Fruit fly (Drosophila melanogaster) whole organism, embryonic: ENCODE results near the gene Snm1.

Experiments used
- Antp ChIP-seq: fragments of 200-800 bp; sonication (Bioruptor generic); optimal IDR thresholded peaks from 3 replicates; lab custom pipeline; 2016; ENCODE audit warnings: missing biosample characterization, missing genetic modification characterization
- CG10147 ChIP-seq: fragments of 200-800 bp; sonication (Bioruptor generic); optimal IDR thresholded peaks from 2 replicates; lab custom pipeline; 2019; ENCODE audit warnings: missing biosample characterization, mild to moderate bottlenecking, missing genetic modification characterization, moderate library complexity
- CG10274 ChIP-seq: fragments of 200-800 bp; sonication (Bioruptor generic); optimal IDR thresholded peaks from 3 replicates; lab custom pipeline; 2017; ENCODE audit warnings: missing biosample characterization, mild to moderate bottlenecking, missing genetic modification characterization
- CG1233 ChIP-seq: fragments of 200-800 bp; sonication (Bioruptor generic); optimal IDR thresholded peaks from 4 replicates; lab custom pipeline; 2018; ENCODE audit warnings: missing biosample characterization, mild to moderate bottlenecking, missing genetic modification characterization
- CG13287 ChIP-seq: fragments of 200-800 bp; sonication (Bioruptor generic); IDR thresholded peaks from 2 replicates; pipeline ENCODE4 v1.3.6; 2022; ENCODE audit warnings: missing biosample characterization, missing genetic modification characterization; ENCODE audit not compliant: partially characterized antibody
- CG14710 ChIP-seq: fragments of 200-800 bp; sonication (Bioruptor generic); optimal IDR thresholded peaks from 3 replicates; lab custom pipeline; 2019; ENCODE audit warnings: missing biosample characterization, mild to moderate bottlenecking, missing genetic modification characterization, moderate library complexity
- CG1603 ChIP-seq: fragments of 200-800 bp; sonication (Bioruptor generic); optimal IDR thresholded peaks from 2 replicates; lab custom pipeline; 2019; ENCODE audit warnings: missing biosample characterization, mild to moderate bottlenecking, missing genetic modification characterization, moderate library complexity
- CG17186 ChIP-seq: fragments of 200-800 bp; sonication (Bioruptor generic); optimal IDR thresholded peaks from 3 replicates; lab custom pipeline; 2017; ENCODE audit warnings: missing biosample characterization, missing genetic modification reagents, missing genetic modification characterization
- CG17328 ChIP-seq: fragments of 200-800 bp; sonication (Bioruptor generic); IDR thresholded peaks from 2 replicates; pipeline ENCODE4 v1.3.6; 2022; ENCODE audit warnings: missing biosample characterization, missing genetic modification characterization
- CG17361 ChIP-seq: fragments of 200-800 bp; sonication (Bioruptor generic); IDR thresholded peaks from 3 replicates; pipeline ENCODE4 v1.3.6; 2022; ENCODE audit warnings: missing biosample characterization, missing genetic modification characterization
- CG1832 ChIP-seq: fragments of 200-800 bp; sonication (Bioruptor generic); optimal IDR thresholded peaks from 2 replicates; lab custom pipeline; 2017; ENCODE audit warnings: missing biosample characterization, mild to moderate bottlenecking, missing genetic modification characterization, inconsistent platforms
- CG32772 ChIP-seq: fragments of 200-800 bp; sonication (Bioruptor generic); IDR thresholded peaks from 2 replicates; pipeline ENCODE4 v1.3.6; 2022; ENCODE audit warnings: missing biosample characterization, missing genetic modification characterization
- CG34422 ChIP-seq: fragments of 200-800 bp; sonication (Bioruptor generic); IDR thresholded peaks from 3 replicates; pipeline ENCODE4 v1.3.6; 2022; ENCODE audit warnings: missing biosample characterization, missing genetic modification characterization
- CG42726 ChIP-seq: fragments of 200-800 bp; sonication (Bioruptor generic); IDR thresholded peaks from 2 replicates; pipeline ENCODE4 v1.3.6; 2022; ENCODE audit warnings: missing biosample characterization, missing genetic modification characterization; ENCODE audit not compliant: partially characterized antibody
- CG7271 ChIP-seq: fragments of 200-800 bp; sonication (Bioruptor generic); optimal IDR thresholded peaks from 2 replicates; lab custom pipeline; 2018; ENCODE audit warnings: missing biosample characterization, mild to moderate bottlenecking, missing genetic modification characterization, moderate library complexity
- CG7839 ChIP-seq: fragments of 200-800 bp; sonication (Bioruptor generic); optimal IDR thresholded peaks from 3 replicates; lab custom pipeline; 2018; ENCODE audit warnings: missing biosample characterization, mild to moderate bottlenecking, missing genetic modification characterization, moderate library complexity
- CG7928 ChIP-seq: fragments of 200-800 bp; sonication (Bioruptor generic); optimal IDR thresholded peaks from 2 replicates; lab custom pipeline; 2017; ENCODE audit warnings: missing biosample characterization, mild to moderate bottlenecking, missing genetic modification characterization
- CG8281 ChIP-seq: fragments of 200-800 bp; sonication (Bioruptor generic); optimal IDR thresholded peaks from 2 replicates; lab custom pipeline; 2018; ENCODE audit warnings: missing biosample characterization, mild to moderate bottlenecking, missing genetic modification characterization, moderate library complexity
- CG9215 ChIP-seq: fragments of 200-800 bp; sonication (Bioruptor generic); IDR thresholded peaks from 2 replicates; pipeline ENCODE4 v1.3.6; 2022; ENCODE audit warnings: missing biosample characterization, missing genetic modification characterization
- D19B ChIP-seq: fragments of 200-800 bp; sonication (Bioruptor generic); optimal IDR thresholded peaks from 2 replicates; lab custom pipeline; 2017; ENCODE audit warnings: missing biosample characterization, mild to moderate bottlenecking, missing genetic modification characterization
- Dek ChIP-seq: fragments of 200-800 bp; sonication (Bioruptor generic); optimal IDR thresholded peaks from 3 replicates; lab custom pipeline; 2019; ENCODE audit warnings: missing biosample characterization, mild to moderate bottlenecking, missing genetic modification characterization, moderate library complexity
- Dfd ChIP-seq, 2 experiments: fragments of >200 bp; optimal IDR thresholded peaks; 2 replicates each; lab custom pipeline; 2017; ENCODE audit warnings: missing biosample characterization in 2 of 2, missing genetic modification characterization in 2 of 2
- Dll ChIP-seq: fragments of 200-800 bp; sonication (Bioruptor generic); IDR thresholded peaks from 4 replicates; pipeline ENCODE4 v1.3.6; 2022; ENCODE audit warnings: missing biosample characterization, missing genetic modification characterization; ENCODE audit not compliant: partially characterized antibody
- Doc2 ChIP-seq: fragments of 200-800 bp; sonication (Bioruptor generic); IDR thresholded peaks from 2 replicates; pipeline ENCODE4 v1.3.6; 2022; ENCODE audit warnings: missing biosample characterization, missing genetic modification characterization
- Gsc ChIP-seq: fragments of 200-800 bp; sonication (Bioruptor generic); IDR thresholded peaks from 2 replicates; pipeline ENCODE4 v1.3.6; 2022; ENCODE audit warnings: missing biosample characterization, missing genetic modification characterization
- Hr3 ChIP-seq: fragments of 200-800 bp; sonication (Bioruptor generic); optimal IDR thresholded peaks from 3 replicates; lab custom pipeline; 2016; ENCODE audit warnings: missing biosample characterization, missing genetic modification characterization
- MBD-R2 ChIP-seq: fragments of 200-800 bp; sonication (Bioruptor generic); IDR thresholded peaks from 2 replicates; pipeline ENCODE4 v1.3.6; 2022; ENCODE audit warnings: missing biosample characterization, missing genetic modification characterization
- Mad ChIP-seq: fragments of 200-800 bp; sonication (Bioruptor generic); optimal IDR thresholded peaks from 2 replicates; lab custom pipeline; 2016; ENCODE audit warnings: missing biosample characterization, missing genetic modification characterization
- Oli ChIP-seq: fragments of 200-800 bp; sonication (Bioruptor generic); optimal IDR thresholded peaks from 2 replicates; lab custom pipeline; 2018; ENCODE audit warnings: missing biosample characterization, mild to moderate bottlenecking, missing genetic modification characterization, moderate library complexity
- Pdp1 ChIP-seq, 2 experiments: fragments of 200-800 bp; sonication (Bioruptor generic); optimal IDR thresholded peaks; 3 replicates each; lab custom pipeline; 2016; ENCODE audit warnings: missing biosample characterization in 2 of 2, missing genetic modification characterization in 2 of 2, mild to moderate bottlenecking in 1 of 2, moderate library complexity in 1 of 2
- Ptx1 ChIP-seq: fragments of 200-800 bp; sonication (Bioruptor generic); IDR thresholded peaks from 2 replicates; pipeline ENCODE4 v1.3.6; 2022; ENCODE audit warnings: missing biosample characterization, missing genetic modification characterization
- Sin3A ChIP-seq: fragments of >200 bp; optimal IDR thresholded peaks from 2 replicates; lab custom pipeline; 2018
- ab ChIP-seq: fragments of 200-800 bp; sonication (Bioruptor generic); optimal IDR thresholded peaks from 2 replicates; lab custom pipeline; 2016; ENCODE audit warnings: missing biosample characterization, missing genetic modification characterization
- aop ChIP-seq: fragments of 200-800 bp; sonication (Bioruptor generic); IDR thresholded peaks from 2 replicates; pipeline ENCODE4 v1.3.6; 2022; ENCODE audit warnings: missing biosample characterization, missing genetic modification characterization
- ara ChIP-seq: fragments of 200-800 bp; sonication (Bioruptor generic); IDR thresholded peaks from 2 replicates; pipeline ENCODE4 v1.3.6; 2022; ENCODE audit warnings: missing biosample characterization, missing genetic modification characterization
- bigmax ChIP-seq: fragments of 200-800 bp; sonication (Bioruptor generic); optimal IDR thresholded peaks from 2 replicates; lab custom pipeline; 2018; ENCODE audit warnings: missing biosample characterization, mild to moderate bottlenecking, missing genetic modification characterization
- fd64A ChIP-seq: fragments of 200-800 bp; sonication (Bioruptor generic); optimal IDR thresholded peaks from 3 replicates; lab custom pipeline; 2018; ENCODE audit warnings: missing biosample characterization, mild to moderate bottlenecking, missing genetic modification characterization
- gfzf ChIP-seq: fragments of 200-800 bp; sonication (Bioruptor generic); optimal IDR thresholded peaks from 2 replicates; lab custom pipeline; 2016; ENCODE audit warnings: missing biosample characterization, mild to moderate bottlenecking, missing genetic modification characterization, moderate library complexity
- grau ChIP-seq: fragments of 200-800 bp; optimal IDR thresholded peaks from 3 replicates; lab custom pipeline; 2019; ENCODE audit warnings: missing biosample characterization, mild to moderate bottlenecking, missing genetic modification characterization, moderate library complexity
- ind ChIP-seq: fragments of 200-800 bp; sonication (Bioruptor generic); optimal IDR thresholded peaks from 3 replicates; lab custom pipeline; 2016; ENCODE audit warnings: missing biosample characterization, missing genetic modification characterization
- inv ChIP-seq: fragments of 200-800 bp; sonication (Bioruptor generic); IDR thresholded peaks from 2 replicates; pipeline ENCODE4 v1.3.6; 2022; ENCODE audit warnings: missing biosample characterization, missing genetic modification characterization; ENCODE audit not compliant: partially characterized antibody
- jumu ChIP-seq: fragments of 200-800 bp; sonication (Bioruptor generic); optimal IDR thresholded peaks from 3 replicates; lab custom pipeline; 2016; ENCODE audit warnings: missing biosample characterization, missing genetic modification characterization
- knrl ChIP-seq: fragments of 200-800 bp; sonication (Bioruptor generic); IDR thresholded peaks from 3 replicates; pipeline ENCODE4 v1.3.6; 2022; ENCODE audit warnings: missing biosample characterization, missing genetic modification characterization; ENCODE audit not compliant: partially characterized antibody
- oc ChIP-seq: fragments of 200-800 bp; sonication (Bioruptor generic); optimal IDR thresholded peaks from 2 replicates; lab custom pipeline; 2018; ENCODE audit warnings: missing biosample characterization, mild to moderate bottlenecking, missing genetic modification characterization, moderate library complexity
- onecut ChIP-seq: fragments of 200-800 bp; sonication (Bioruptor generic); IDR thresholded peaks from 2 replicates; pipeline ENCODE4 v1.3.6; 2022; ENCODE audit warnings: missing biosample characterization, missing genetic modification characterization
- pum ChIP-seq: fragments of 200-800 bp; sonication (Bioruptor generic); optimal IDR thresholded peaks from 2 replicates; lab custom pipeline; 2016; ENCODE audit warnings: missing biosample characterization, missing genetic modification characterization
- sob ChIP-seq: fragments of 200-800 bp; sonication (Bioruptor generic); IDR thresholded peaks from 2 replicates; pipeline ENCODE4 v1.3.6; 2022; ENCODE audit warnings: missing biosample characterization, missing genetic modification characterization
- sqz ChIP-seq: fragments of 200-800 bp; sonication (Bioruptor generic); optimal IDR thresholded peaks from 3 replicates; lab custom pipeline; 2018; ENCODE audit warnings: missing biosample characterization, mild to moderate bottlenecking, missing genetic modification characterization
- toy ChIP-seq: fragments of 200-800 bp; sonication (Bioruptor generic); IDR thresholded peaks from 2 replicates; pipeline ENCODE4 v1.3.6; 2022; ENCODE audit warnings: missing biosample characterization, missing genetic modification characterization
- unpg ChIP-seq: fragments of 200-800 bp; sonication (Bioruptor generic); optimal IDR thresholded peaks from 3 replicates; lab custom pipeline; 2018; ENCODE audit warnings: missing biosample characterization, mild to moderate bottlenecking, missing genetic modification characterization, moderate library complexity
- wek ChIP-seq: fragments of 200-800 bp; sonication (Bioruptor generic); optimal IDR thresholded peaks from 3 replicates; lab custom pipeline; 2018; ENCODE audit warnings: missing biosample characterization, mild to moderate bottlenecking, missing genetic modification characterization, moderate library complexity

Gene Snm1

dm6 chr3R:5564775-5565190 is 9.9 kb downstream of the Snm1 start, which contains the start of the genes CG14671 and CG12746 (continued):
- TF ChIP-seq CG14710 (tag; lab: Kevin White, UChicago) (peak; percentile 18), Pdp1 (GFP tag; optimal IDR thresholded peaks at IDR 0.05; lab: Kevin White, UChicago) (peak in 1 of 2 experiments; percentile 18), knrl (GFP tag; lab: Robert Waterston, UW) (0 out of 3 replicates have a peak, but pooled peaks have one; percentile 9), D19B (GFP tag; lab: Kevin White, UChicago) (no peak), CG32772 (GFP tag; lab: Robert Waterston, UW) (no peak), Hr3 (no peak), unpg (GFP tag; lab: Kevin White, UChicago) (no peak), Dek (tag; lab: Kevin White, UChicago) (no peak), grau (tag; lab: Kevin White, UChicago) (no peak), ab (no peak), Oli (tag; lab: Kevin White, UChicago) (no peak), CG10147 (GFP tag; lab: Kevin White, UChicago) (no peak), CG7928 (GFP tag; lab: Kevin White, UChicago) (no peak), sob (GFP tag; lab: Robert Waterston, UW) (no peak), CG9215 (no peak), Ptx1 (GFP tag; lab: Robert Waterston, UW) (no peak), CG17186 (GFP tag; lab: Kevin White, UChicago) (peak; percentile 26), sqz (GFP tag; lab: Kevin White, UChicago) (no peak), ara (no peak), Sin3A (lab: Kevin White, UChicago) (peak; percentile 62), CG34422 (GFP tag; lab: Robert Waterston, UW) (no peak), inv (no peak), CG1603 (peak; percentile 38), CG17328 (no peak), gfzf (GFP tag; lab: Kevin White, UChicago) (no peak), bigmax (GFP tag; lab: Kevin White, UChicago) (no peak), CG7839 (tag; lab: Kevin White, UChicago) (no peak), MBD-R2 (GFP tag; lab: Robert Waterston, UW) (peak; percentile 88), CG8281 (tag; lab: Kevin White, UChicago) (no peak), Dll (GFP tag; lab: Robert Waterston, UW) (peak; percentile 51; the same call in 2 of the 4 replicates), CG42726 (GFP tag; lab: Robert Waterston, UW) (no peak), fd64A (peak; percentile 4), CG13287 (GFP tag; lab: Robert Waterston, UW) (peak; percentile 53), Mad (no peak), Dfd (GFP tag; optimal IDR thresholded peaks at IDR 0.05; lab: Kevin White, UChicago) (no peak), CG10274 (GFP tag; lab: Kevin White, UChicago) (no peak), pum (no peak), toy (no peak), wek (GFP tag; lab: Kevin White, UChicago) (no peak), CG1832 (GFP tag; lab: Kevin White, UChicago) (no peak), Doc2 (no peak), CG17361 (no peak), jumu (GFP tag; lab: Kevin White, UChicago) (no peak), aop (GFP tag; lab: Robert Waterston, UW) (no peak), ind (GFP tag; lab: Kevin White, UChicago) (no peak), onecut (no peak), Gsc (no peak), CG7271 (tag; lab: Kevin White, UChicago) (no peak), oc (no peak), Antp (GFP tag; lab: Kevin White, UChicago) (no peak), CG1233 (GFP tag; lab: Kevin White, UChicago) (no peak)
